Fruit fly (Drosophila melanogaster) whole organism, embryonic: ENCODE results near the gene Mgat4b.

ENCODE experiments used
- B-H2 ChIP-seq: fragments of 200-800 bp; sonication (Bioruptor generic); optimal IDR thresholded peaks from 2 replicates; lab custom pipeline; 2018; ENCODE audit warnings: missing biosample characterization, mild to moderate bottlenecking, missing genetic modification characterization
- CG10274 ChIP-seq: fragments of 200-800 bp; sonication (Bioruptor generic); optimal IDR thresholded peaks from 3 replicates; lab custom pipeline; 2017; ENCODE audit warnings: missing biosample characterization, mild to moderate bottlenecking, missing genetic modification characterization
- CG11085 ChIP-seq: fragments of 200-800 bp; sonication (Bioruptor generic); IDR thresholded peaks from 2 replicates; pipeline ENCODE4 v1.3.6; 2022; ENCODE audit warnings: missing biosample characterization, missing genetic modification characterization
- CG12104 ChIP-seq: fragments of 200-800 bp; sonication (Bioruptor generic); optimal IDR thresholded peaks from 3 replicates; lab custom pipeline; 2016; ENCODE audit warnings: missing biosample characterization, missing genetic modification characterization
- CG14050 ChIP-seq: fragments of 200-800 bp; sonication (Bioruptor generic); IDR thresholded peaks from 3 replicates; pipeline ENCODE4 v1.3.6; 2022; ENCODE audit warnings: missing biosample characterization, missing genetic modification characterization
- CG14667 ChIP-seq: fragments of 200-800 bp; sonication (Bioruptor generic); IDR thresholded peaks from 2 replicates; pipeline ENCODE4 v1.3.6; 2022; ENCODE audit warnings: missing biosample characterization, missing genetic modification characterization
- CG15696 ChIP-seq: fragments of 200-800 bp; sonication (Bioruptor generic); optimal IDR thresholded peaks from 2 replicates; lab custom pipeline; 2019; ENCODE audit warnings: missing biosample characterization, mild to moderate bottlenecking, missing genetic modification characterization, moderate library complexity
- CG16813 ChIP-seq: fragments of 200-800 bp; sonication (Bioruptor generic); IDR thresholded peaks from 3 replicates; pipeline ENCODE4 v1.3.6; 2022; ENCODE audit warnings: missing biosample characterization, missing genetic modification characterization; ENCODE audit not compliant: partially characterized antibody
- CG2712 ChIP-seq: fragments of 200-800 bp; optimal IDR thresholded peaks from 3 replicates; lab custom pipeline; 2019; ENCODE audit warnings: missing biosample characterization, mild to moderate bottlenecking, missing genetic modification characterization, moderate library complexity
- CG32767 ChIP-seq: fragments of 200-800 bp; sonication (Bioruptor generic); IDR thresholded peaks from 2 replicates; pipeline ENCODE4 v1.3.6; 2022; ENCODE audit warnings: missing biosample characterization, missing genetic modification characterization
- CG34224 ChIP-seq: fragments of 200-800 bp; sonication (Bioruptor generic); IDR thresholded peaks from 3 replicates; pipeline ENCODE4 v1.3.6; 2022; ENCODE audit warnings: missing biosample characterization, missing genetic modification characterization; ENCODE audit not compliant: partially characterized antibody
- CG42726 ChIP-seq: fragments of 200-800 bp; sonication (Bioruptor generic); IDR thresholded peaks from 2 replicates; pipeline ENCODE4 v1.3.6; 2022; ENCODE audit warnings: missing biosample characterization, missing genetic modification characterization; ENCODE audit not compliant: partially characterized antibody
- CG4404 ChIP-seq: fragments of 200-800 bp; sonication (Bioruptor generic); IDR thresholded peaks from 2 replicates; pipeline ENCODE4 v1.3.6; 2022; ENCODE audit warnings: missing biosample characterization, missing genetic modification characterization
- CG6654 ChIP-seq: fragments of 200-800 bp; sonication (Bioruptor generic); optimal IDR thresholded peaks from 2 replicates; lab custom pipeline; 2017; ENCODE audit warnings: missing biosample characterization, mild to moderate bottlenecking, missing genetic modification characterization
- CG7786 ChIP-seq: fragments of 200-800 bp; sonication (Bioruptor generic); optimal IDR thresholded peaks from 2 replicates; lab custom pipeline; 2016; ENCODE audit warnings: missing biosample characterization, missing genetic modification characterization
- CG7839 ChIP-seq: fragments of 200-800 bp; sonication (Bioruptor generic); optimal IDR thresholded peaks from 3 replicates; lab custom pipeline; 2018; ENCODE audit warnings: missing biosample characterization, mild to moderate bottlenecking, missing genetic modification characterization, moderate library complexity
- CG8359 ChIP-seq: fragments of 200-800 bp; sonication (Bioruptor generic); optimal IDR thresholded peaks from 2 replicates; lab custom pipeline; 2017; ENCODE audit warnings: missing biosample characterization, mild to moderate bottlenecking, missing genetic modification characterization, borderline replicate concordance
- CG8388 ChIP-seq: fragments of 200-800 bp; sonication (Bioruptor generic); optimal IDR thresholded peaks from 2 replicates; lab custom pipeline; 2019; ENCODE audit warnings: missing biosample characterization, mild to moderate bottlenecking, missing genetic modification characterization, moderate library complexity
- CG8765 ChIP-seq: fragments of 200-800 bp; sonication (Bioruptor generic); IDR thresholded peaks from 2 replicates; pipeline ENCODE4 v1.3.6; 2022; ENCODE audit warnings: missing biosample characterization, missing genetic modification characterization
- CTCF ChIP-seq: fragments of 200-800 bp; sonication (Bioruptor generic); optimal IDR thresholded peaks from 2 replicates; lab custom pipeline; 2017; ENCODE audit warnings: missing biosample characterization, mild to moderate bottlenecking, missing genetic modification characterization, moderate library complexity
- D ChIP-seq, 2 experiments: fragments of 200-800 bp in 1 of 2; fragments of >200 bp in 1 of 2; sonication (Bioruptor generic) in 1 of 2; optimal IDR thresholded peaks; 2 replicates in 1 of 2; 3 replicates in 1 of 2; lab custom pipeline; 2017; ENCODE audit warnings: mild to moderate bottlenecking in 1 of 2, missing biosample characterization in 1 of 2, missing genetic modification characterization in 1 of 2, missing genetic modification reagents in 1 of 2
- Ets65A ChIP-seq: fragments of 200-800 bp; sonication (Bioruptor generic); peaks from one replicate; lab custom pipeline; 2016; ENCODE audit warnings: missing biosample characterization, missing genetic modification characterization
- Fer1 ChIP-seq: fragments of 200-800 bp; sonication (Bioruptor generic); optimal IDR thresholded peaks from 2 replicates; lab custom pipeline; 2017; ENCODE audit warnings: missing biosample characterization, mild to moderate bottlenecking, missing genetic modification characterization
- HLH3B ChIP-seq: fragments of 200-800 bp; sonication (Bioruptor generic); IDR thresholded peaks from 2 replicates; pipeline ENCODE4 v1.3.6; 2022; ENCODE audit warnings: missing biosample characterization, missing genetic modification characterization
- Hey ChIP-seq: fragments of 200-800 bp; sonication (Bioruptor generic); optimal IDR thresholded peaks from 3 replicates; lab custom pipeline; 2018; ENCODE audit warnings: missing biosample characterization, mild to moderate bottlenecking, missing genetic modification characterization
- Hr39 ChIP-seq: fragments of >200 bp; optimal IDR thresholded peaks from 2 replicates; lab custom pipeline; 2017
- MESR4 ChIP-seq: fragments of 200-800 bp; sonication (Bioruptor generic); optimal IDR thresholded peaks from 2 replicates; lab custom pipeline; 2018; ENCODE audit warnings: missing biosample characterization, mild to moderate bottlenecking, missing genetic modification characterization, moderate library complexity
- Rfx ChIP-seq: fragments of 200-800 bp; sonication (Bioruptor generic); IDR thresholded peaks from 2 replicates; pipeline ENCODE4 v1.3.6; 2022; ENCODE audit warnings: missing biosample characterization, missing genetic modification characterization
- Xbp1 ChIP-seq: fragments of 200-800 bp; sonication (Bioruptor generic); optimal IDR thresholded peaks from 3 replicates; lab custom pipeline; 2016; ENCODE audit warnings: missing biosample characterization, mild to moderate bottlenecking, missing genetic modification characterization
- ase ChIP-seq: fragments of 200-800 bp; sonication (Bioruptor generic); IDR thresholded peaks from 3 replicates; pipeline ENCODE4 v1.3.6; 2022; ENCODE audit warnings: missing biosample characterization, missing genetic modification characterization
- chm ChIP-seq: fragments of 200-800 bp; sonication (Bioruptor generic); IDR thresholded peaks from 2 replicates; pipeline ENCODE4 v1.3.6; 2022; ENCODE audit warnings: missing biosample characterization, missing genetic modification characterization
- crc ChIP-seq: fragments of 200-800 bp; sonication (Bioruptor generic); optimal IDR thresholded peaks from 2 replicates; lab custom pipeline; 2016; ENCODE audit warnings: missing biosample characterization, missing genetic modification characterization
- dimm ChIP-seq: fragments of 200-800 bp; sonication (Bioruptor generic); IDR thresholded peaks from 2 replicates; pipeline ENCODE4 v1.3.6; 2022; ENCODE audit warnings: missing biosample characterization, missing genetic modification characterization
- dysf ChIP-seq: fragments of 200-800 bp; sonication (Bioruptor generic); IDR thresholded peaks from 3 replicates; pipeline ENCODE4 v1.3.6; 2022; ENCODE audit warnings: missing biosample characterization, missing genetic modification characterization
- eyg ChIP-seq: fragments of 200-800 bp; sonication (Bioruptor generic); optimal IDR thresholded peaks from 3 replicates; lab custom pipeline; 2016; ENCODE audit warnings: missing biosample characterization, missing genetic modification characterization
- fu2 ChIP-seq: fragments of 200-800 bp; sonication (Bioruptor generic); optimal IDR thresholded peaks from 2 replicates; lab custom pipeline; 2016; ENCODE audit warnings: missing biosample characterization, missing genetic modification characterization
- hth ChIP-seq: fragments of >200 bp; optimal IDR thresholded peaks from 2 replicates; lab custom pipeline; 2017; ENCODE audit warnings: inconsistent platforms
- klu ChIP-seq: fragments of 200-800 bp; sonication (Bioruptor generic); IDR thresholded peaks from 2 replicates; pipeline ENCODE4 v1.3.6; 2022; ENCODE audit warnings: missing biosample characterization, missing genetic modification characterization
- lilli ChIP-seq: fragments of 200-800 bp; sonication (Bioruptor generic); optimal IDR thresholded peaks from 3 replicates; lab custom pipeline; 2016; ENCODE audit warnings: missing biosample characterization, missing genetic modification characterization
- maf-S ChIP-seq: fragments of 200-800 bp; sonication (Bioruptor generic); optimal IDR thresholded peaks from 2 replicates; lab custom pipeline; 2016; ENCODE audit warnings: missing biosample characterization, missing genetic modification characterization
- nau ChIP-seq: fragments of 200-800 bp; sonication (Bioruptor generic); optimal IDR thresholded peaks from 3 replicates; lab custom pipeline; 2017; ENCODE audit warnings: missing biosample characterization, mild to moderate bottlenecking, missing genetic modification characterization, missing genetic modification reagents
- pb ChIP-seq: fragments of 200-800 bp; sonication (Bioruptor generic); optimal IDR thresholded peaks from 3 replicates; lab custom pipeline; 2016; ENCODE audit warnings: missing biosample characterization, missing genetic modification characterization
- pum ChIP-seq: fragments of 200-800 bp; sonication (Bioruptor generic); optimal IDR thresholded peaks from 2 replicates; lab custom pipeline; 2016; ENCODE audit warnings: missing biosample characterization, missing genetic modification characterization
- sc ChIP-seq, 3 experiments: fragments of >200 bp in 2 of 3; fragments of 200-800 bp in 1 of 3; sonication (Bioruptor generic) in 1 of 3; optimal IDR thresholded peaks; 2 replicates in 2 of 3; 3 replicates in 1 of 3; lab custom pipeline; 2017; ENCODE audit warnings: mild to moderate bottlenecking in 1 of 3, missing biosample characterization in 1 of 3, missing genetic modification characterization in 1 of 3, missing genetic modification reagents in 1 of 3
- seq ChIP-seq: fragments of 200-800 bp; sonication (Bioruptor generic); IDR thresholded peaks from 2 replicates; pipeline ENCODE4 v1.3.6; 2022; ENCODE audit warnings: missing biosample characterization, missing genetic modification characterization
- sisA ChIP-seq: fragments of 200-800 bp; sonication (Bioruptor generic); IDR thresholded peaks from 2 replicates; pipeline ENCODE4 v1.3.6; 2022; ENCODE audit warnings: missing biosample characterization, missing genetic modification characterization
- ssp ChIP-seq: fragments of 200-800 bp; sonication (Bioruptor generic); IDR thresholded peaks from 2 replicates; pipeline ENCODE4 v1.3.6; 2022; ENCODE audit warnings: missing biosample characterization, missing genetic modification characterization
- sug ChIP-seq: fragments of 200-800 bp; optimal IDR thresholded peaks from 2 replicates; lab custom pipeline; 2019; ENCODE audit warnings: missing biosample characterization, mild to moderate bottlenecking, missing genetic modification characterization, moderate library complexity
- tin ChIP-seq: fragments of 200-800 bp; sonication (Bioruptor generic); optimal IDR thresholded peaks from 3 replicates; lab custom pipeline; 2016; ENCODE audit warnings: missing biosample characterization, missing genetic modification characterization
- unpg ChIP-seq: fragments of 200-800 bp; sonication (Bioruptor generic); optimal IDR thresholded peaks from 3 replicates; lab custom pipeline; 2018; ENCODE audit warnings: missing biosample characterization, mild to moderate bottlenecking, missing genetic modification characterization, moderate library complexity

The Mgat4b gene

dm6 chr3L:14759984-14760626, 9.0 kb downstream of the Mgat4b start (continued):
- TF ChIP-seq pum (GFP tag; lab: Kevin White, UChicago) = peak; percentile 67
- TF ChIP-seq unpg (GFP tag; lab: Kevin White, UChicago) = peak; percentile 81
- peak; percentile 51 for TF ChIP-seq CG6654 (GFP tag; lab: Kevin White, UChicago)
- TF ChIP-seq CTCF (GFP tag; lab: Kevin White, UChicago) = no peak
- TF ChIP-seq ssp (GFP tag; lab: Robert Waterston, UW) = 0 out of 2 replicates have a peak, but pooled peaks have one; percentile 34
- TF ChIP-seq CG14667 = no peak
- TF ChIP-seq CG14050 (GFP tag; lab: Robert Waterston, UW) = peak; percentile 17; the same call in 1 of the 3 replicates
- TF ChIP-seq CG8359 = peak; percentile 34
- TF ChIP-seq pb (GFP tag; lab: Kevin White, UChicago) = no peak
- TF ChIP-seq Fer1 (GFP tag; lab: Kevin White, UChicago) = peak; percentile 68
- TF ChIP-seq CG11085 (GFP tag; lab: Robert Waterston, UW) = peak; percentile 27; the same call in 1 of the 2 replicates
- no peak for TF ChIP-seq sug (tag; lab: Kevin White, UChicago)
- peak; percentile 66 for TF ChIP-seq dysf
- no peak for TF ChIP-seq seq (GFP tag; lab: Robert Waterston, UW)
- no peak for TF ChIP-seq D (optimal IDR thresholded peaks at IDR 0.05; lab: Kevin White, UChicago)
- no peak for TF ChIP-seq D (GFP tag; optimal IDR thresholded peaks at IDR 0.05; lab: Kevin White, UChicago)
- TF ChIP-seq CG8765 = 0 out of 2 replicates have a peak, but pooled peaks have one; percentile 6
- TF ChIP-seq ase = 0 out of 3 replicates have a peak, but pooled peaks have one; percentile 35
- peak; percentile 96 for TF ChIP-seq Ets65A
- peak; percentile 80 for TF ChIP-seq Xbp1 (GFP tag; lab: Kevin White, UChicago)
- peak; percentile 72 for TF ChIP-seq lilli (GFP tag; lab: Kevin White, UChicago)
- peak; percentile 31 for TF ChIP-seq CG10274 (GFP tag; lab: Kevin White, UChicago)
- TF ChIP-seq MESR4 = no peak
- TF ChIP-seq CG34224 (GFP tag; lab: Robert Waterston, UW) = peak; percentile 43
- TF ChIP-seq CG4404 (GFP tag; lab: Robert Waterston, UW) = no peak
- peak; percentile 70 for TF ChIP-seq CG7786
- TF ChIP-seq dimm (GFP tag; lab: Robert Waterston, UW) = no peak
- TF ChIP-seq Hr39 (lab: Kevin White, UChicago) = no peak
- peak; percentile 55 for TF ChIP-seq maf-S (GFP tag; lab: Kevin White, UChicago)
- TF ChIP-seq CG12104 (GFP tag; lab: Kevin White, UChicago) = peak; percentile 75
- TF ChIP-seq Rfx = peak; percentile 62
- no peak for TF ChIP-seq eyg (GFP tag; lab: Kevin White, UChicago)
- TF ChIP-seq CG7839 (tag; lab: Kevin White, UChicago) = peak; percentile 76
- peak; percentile 65 for TF ChIP-seq HLH3B
- 0 out of 2 replicates have a peak, but pooled peaks have one; percentile 28 for TF ChIP-seq CG42726 (GFP tag; lab: Robert Waterston, UW)
- TF ChIP-seq nau (GFP tag; lab: Kevin White, UChicago) = peak; percentile 50
- peak; percentile 71 for TF ChIP-seq sisA
- peak; percentile 6; the same call in 1 of the 2 replicates for TF ChIP-seq chm
- TF ChIP-seq sc (optimal IDR thresholded peaks at IDR 0.05; lab: Kevin White, UChicago) = no peak
- peak; percentile 46 for TF ChIP-seq sc (GFP tag; optimal IDR thresholded peaks at IDR 0.05; lab: Kevin White, UChicago)
- TF ChIP-seq CG32767 (GFP tag; lab: Robert Waterston, UW) = no peak
- TF ChIP-seq tin (GFP tag; lab: Kevin White, UChicago) = peak; percentile 50
- TF ChIP-seq CG16813 (GFP tag; lab: Robert Waterston, UW) = no peak
- TF ChIP-seq CG15696 (tag; lab: Kevin White, UChicago) = peak; percentile 22
- TF ChIP-seq crc (GFP tag; lab: Kevin White, UChicago) = no peak
- peak; percentile 63 for TF ChIP-seq CG2712 (tag; lab: Kevin White, UChicago)
- TF ChIP-seq Hey = no peak
- TF ChIP-seq CG8388 (GFP tag; lab: Kevin White, UChicago) = peak; percentile 72
- TF ChIP-seq klu = no peak
- no peak for TF ChIP-seq B-H2 (GFP tag; lab: Kevin White, UChicago)
- TF ChIP-seq hth (lab: Kevin White, UChicago) = no peak
- no peak for TF ChIP-seq fu2 (GFP tag; lab: Kevin White, UChicago)
